Worm (Caenorhabditis elegans): ENCODE data around the gene fic-1.

The fic-1 gene

DNA sequence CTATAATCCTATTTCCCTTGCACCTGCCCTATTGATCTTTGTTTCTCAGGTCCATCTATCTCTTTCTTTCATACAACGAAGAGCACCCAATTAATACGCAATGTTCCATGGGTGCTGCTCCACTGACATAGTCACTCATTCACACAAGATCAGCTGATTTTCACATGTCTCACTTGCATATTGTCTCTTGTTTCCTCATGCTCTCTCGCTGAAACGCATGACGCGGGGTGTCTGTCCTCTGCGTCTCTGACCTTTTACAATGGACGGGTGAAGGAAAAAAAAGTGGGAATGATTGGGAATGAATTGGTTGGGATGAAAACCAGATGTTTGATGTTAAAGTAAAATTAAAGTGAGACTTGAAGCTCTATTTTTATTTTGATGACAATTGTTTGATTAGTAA lies 1.9 kb upstream of the fic-1 start (continued):
- TF ChIP-seq tra-1 (GFP tag; IDR thresholded peaks at IDR 0.05) (peak; percentile 84), F26F4.8 (GFP tag; conservative IDR thresholded peaks at IDR 0.05) (no peak), R02D3.7 (tag; optimal IDR thresholded peaks at IDR 0.05) (no peak), daf-12 (tag; optimal IDR thresholded peaks at IDR 0.05) (no peak), egl-43 (GFP tag; IDR thresholded peaks at IDR 0.05) (peak; percentile 73; the same call in 1 of the 2 replicates), pha-4 (GFP tag; IDR thresholded peaks at IDR 0.05) (no peak), pha-4 (tag; optimal IDR thresholded peaks at IDR 0.05) (no peak), lin-1 (GFP tag; IDR thresholded peaks at IDR 0.05) (0 out of 2 replicates have a peak, but pooled peaks have one; percentile 54), ceh-82 (tag; optimal IDR thresholded peaks at IDR 0.05) (no peak), saeg-2 (GFP tag; IDR thresholded peaks at IDR 0.05) (no peak), arid-1 (GFP tag; conservative IDR thresholded peaks at IDR 0.05) (0 out of 2 replicates have a peak, but pooled peaks have one; percentile 34), lin-38 (GFP tag; IDR thresholded peaks at IDR 0.05) (no peak), nhr-237 (tag; optimal IDR thresholded peaks at IDR 0.05) (no peak)

DNA sequence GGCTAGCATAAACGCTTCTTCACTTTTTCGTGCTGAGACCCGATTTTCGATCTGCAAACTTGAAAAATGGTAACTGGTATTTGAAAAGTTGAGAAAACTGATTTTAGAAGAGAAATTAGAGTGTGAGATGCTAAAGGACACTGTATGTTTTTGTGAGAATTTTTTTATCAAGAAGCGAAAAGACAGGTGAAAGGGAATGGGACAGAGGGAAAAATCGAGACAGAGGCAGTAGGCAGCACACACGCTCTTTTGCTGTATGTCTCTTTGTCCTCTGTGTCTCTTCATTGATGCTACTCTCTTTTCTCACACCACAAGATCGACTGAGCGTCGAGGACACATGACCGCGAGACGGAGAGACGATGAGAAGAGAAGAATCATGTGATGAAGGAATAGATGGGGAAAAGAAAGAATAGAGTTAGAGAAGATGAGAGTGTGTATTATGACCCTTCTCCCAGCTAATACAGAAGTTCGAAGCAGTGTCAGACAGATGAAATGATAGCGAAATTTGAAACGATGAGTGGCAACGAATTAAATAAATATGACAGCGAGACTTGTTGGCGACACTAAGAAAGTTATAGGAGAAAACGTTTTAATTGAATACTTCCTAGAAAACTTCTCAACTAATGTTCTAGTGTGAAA lies 1.3 kb upstream of the fic-1 start, which contains the start of gene lgg-2:
Gene lgg-2, minus strand, starts transcription at position 51 of the 639 bp plus-strand sequence.
- TF ChIP-seq dmd-9 (GFP tag; IDR thresholded peaks at IDR 0.05) (no peak), rbr-2 (tag; optimal IDR thresholded peaks at IDR 0.05) (no peak), snpc-4 (tag; optimal IDR thresholded peaks at IDR 0.05) (no peak), R02D3.7 (tag; optimal IDR thresholded peaks at IDR 0.05) (no peak), fos-1 (tag; optimal IDR thresholded peaks at IDR 0.05) (no peak), F49E8.2 (tag; optimal IDR thresholded peaks at IDR 0.05; ENCODE audit: borderline replicate concordance) (no peak), nhr-77 (tag; optimal IDR thresholded peaks at IDR 0.05) (peak; percentile 88), lin-38 (GFP tag; IDR thresholded peaks at IDR 0.05) (peak; percentile 73), dpl-1 (GFP tag; optimal IDR thresholded peaks at IDR 0.05) (peak; percentile 66), aha-1 (tag) (peak; percentile 100), duxl-1 (tag; optimal IDR thresholded peaks at IDR 0.05; ENCODE audit: poor library complexity) (peak; percentile 69), attf-4 (tag; optimal IDR thresholded peaks at IDR 0.05) (peak; percentile 65), skn-1 (tag; optimal IDR thresholded peaks at IDR 0.05) (no peak), madf-9 (GFP tag; conservative IDR thresholded peaks at IDR 0.05) (peak; percentile 25; the same call in 1 of the 2 replicates), lsy-2 (tag; optimal IDR thresholded peaks at IDR 0.05) (peak; percentile 88 to 95), unc-39 (tag; optimal IDR thresholded peaks at IDR 0.05) (no peak), nhr-48 (tag; optimal IDR thresholded peaks at IDR 0.05) (peak; percentile 98), nhr-10 (tag; optimal IDR thresholded peaks at IDR 0.05) (peak; percentile 80), nhr-25 (tag; optimal IDR thresholded peaks at IDR 0.05; ENCODE audit: borderline replicate concordance, insufficient read depth) (peak; percentile 86), saeg-2 (GFP tag; IDR thresholded peaks at IDR 0.05) (peak; percentile 89), ztf-7 (tag; optimal IDR thresholded peaks at IDR 0.05) (peak; percentile 85), ctbp-1 (GFP tag; IDR thresholded peaks at IDR 0.05) (peak; percentile 87), ceh-62 (tag; optimal IDR thresholded peaks at IDR 0.05) (no peak), lim-7 (GFP tag; IDR thresholded peaks at IDR 0.05) (no peak), D1046.2 (GFP tag; IDR thresholded peaks at IDR 0.05) (no peak), aly-2 (tag; optimal IDR thresholded peaks at IDR 0.05) (no peak), pqm-1 (tag; optimal IDR thresholded peaks at IDR 0.05) (peak; percentile 74), tra-1 (GFP tag; IDR thresholded peaks at IDR 0.05) (peak; percentile 92), ama-1 (optimal IDR thresholded peaks at IDR 0.05) (peak; percentile 19), Y5F2A.4 (GFP tag; optimal IDR thresholded peaks at IDR 0.05) (peak; percentile 12), nhr-11 (tag; optimal IDR thresholded peaks at IDR 0.05) (peak; percentile 97), fkh-10 (GFP tag; optimal IDR thresholded peaks at IDR 0.05) (peak; percentile 47), snpc-1.2 (GFP tag; IDR thresholded peaks at IDR 0.05) (no peak), F26F4.8 (GFP tag; conservative IDR thresholded peaks at IDR 0.05) (no peak), mes-2 (tag; optimal IDR thresholded peaks at IDR 0.05; ENCODE audit: poor library complexity, severe bottlenecking) (peak; percentile 86), daf-8 (GFP tag; IDR thresholded peaks at IDR 0.05) (no peak), hlh-30 (tag; optimal IDR thresholded peaks at IDR 0.05; ENCODE audit: insufficient read depth) (peak; percentile 100), zfp-3 (GFP tag; conservative IDR thresholded peaks at IDR 0.05) (peak; percentile 89), daf-12 (tag; optimal IDR thresholded peaks at IDR 0.05) (no peak), mdt-29 (GFP tag; IDR thresholded peaks at IDR 0.05) (peak; percentile 93), zip-11 (GFP tag; IDR thresholded peaks at IDR 0.05) (no peak), egl-27 (tag; optimal IDR thresholded peaks at IDR 0.05) (no peak)

All from whole organism, L4 larva.